Worm (Caenorhabditis elegans) whole organism, midembryonic: ENCODE measurements around the gene nuo-3.

Experiments
- T22C8.4 ChIP-seq: fragments of 200-800 bp; sonication (Bioruptor generic); IDR thresholded peaks from 2 replicates; pipeline ENCODE4 v1.3.6; 2022; ENCODE audit warnings: missing genetic modification characterization, missing compliant biosample characterization
- tab-1 ChIP-seq: fragments of 200-800 bp; sonication (Bioruptor generic); IDR thresholded peaks from 2 replicates; pipeline ENCODE4 v1.3.6; 2022; ENCODE audit warnings: missing genetic modification characterization, missing compliant biosample characterization
- ztf-23 ChIP-seq: fragments of 200-800 bp; sonication (Bioruptor generic); IDR thresholded peaks from 2 replicates; pipeline ENCODE4 v1.3.6; 2022; ENCODE audit warnings: missing genetic modification reagents, missing genetic modification characterization, missing compliant biosample characterization
- ztf-29 ChIP-seq: fragments of 200-800 bp; sonication (Bioruptor generic); IDR thresholded peaks from 2 replicates; pipeline ENCODE4 v1.3.6; 2022; ENCODE audit warnings: missing genetic modification reagents, missing genetic modification characterization, missing compliant biosample characterization

- no peak for TF ChIP-seq T22C8.4 (GFP tag; lab: Robert Waterston, UW)
- no peak for TF ChIP-seq tab-1
- TF ChIP-seq ztf-23 (GFP tag; lab: Robert Waterston, UW), result no peak
- no peak for TF ChIP-seq ztf-29
These were observed 33.2 kb downstream of the nuo-3 start for ce11 chrIV:14763938-14764718.
